Fruit fly (Drosophila melanogaster) whole organism, pupa: ENCODE measurements around the gene CG43251.
A peak's percentile ranks its signal among the peaks of the same experiment; 100 is the strongest.

ENCODE experiments used
- CG10348 ChIP-seq: fragments of 200-800 bp; sonication (Bioruptor generic); IDR thresholded peaks from 2 replicates; pipeline ENCODE4 v1.3.6; 2022; ENCODE audit warnings: missing biosample characterization, missing genetic modification characterization
- CG12605 ChIP-seq: fragments of 200-800 bp; sonication (Bioruptor generic); IDR thresholded peaks from 2 replicates; pipeline ENCODE4 v1.3.6; 2022; ENCODE audit warnings: missing biosample characterization, missing genetic modification characterization
- CG13204 ChIP-seq: fragments of 200-800 bp; sonication (Bioruptor generic); optimal IDR thresholded peaks from 2 replicates; lab custom pipeline; 2018; ENCODE audit warnings: missing biosample characterization, mild to moderate bottlenecking, missing genetic modification characterization, moderate library complexity
- CG14655 ChIP-seq: fragments of 200-800 bp; sonication (Bioruptor generic); optimal IDR thresholded peaks from 3 replicates; lab custom pipeline; 2017; ENCODE audit warnings: mild to moderate bottlenecking, missing biosample characterization, missing genetic modification reagents, missing genetic modification characterization
- CG15710 ChIP-seq: fragments of 200-800 bp; sonication (Bioruptor generic); optimal IDR thresholded peaks from 2 replicates; lab custom pipeline; 2018; ENCODE audit warnings: missing biosample characterization, mild to moderate bottlenecking, missing genetic modification characterization, moderate library complexity
- CG17806 ChIP-seq: fragments of 200-800 bp; sonication (Bioruptor generic); optimal IDR thresholded peaks from 2 replicates; lab custom pipeline; 2018; ENCODE audit warnings: missing biosample characterization, mild to moderate bottlenecking, missing genetic modification characterization, moderate library complexity
- CG32121 ChIP-seq: fragments of 200-800 bp; sonication (Bioruptor generic); IDR thresholded peaks from 2 replicates; pipeline ENCODE4 v1.3.6; 2022; ENCODE audit warnings: missing biosample characterization, missing genetic modification characterization
- CG34367 ChIP-seq: fragments of 200-800 bp; sonication (Bioruptor generic); optimal IDR thresholded peaks from 2 replicates; lab custom pipeline; 2018; ENCODE audit warnings: missing biosample characterization, mild to moderate bottlenecking, missing genetic modification characterization
- CG4496 ChIP-seq: fragments of 200-800 bp; sonication (Bioruptor generic); IDR thresholded peaks from 3 replicates; pipeline ENCODE4 v1.3.6; 2022; ENCODE audit warnings: missing biosample characterization, missing genetic modification characterization
- CG8159 ChIP-seq: fragments of 200-800 bp; sonication (Bioruptor generic); optimal IDR thresholded peaks from 3 replicates; lab custom pipeline; 2018; ENCODE audit warnings: missing biosample characterization, mild to moderate bottlenecking, missing genetic modification characterization, moderate library complexity
- CG8301 ChIP-seq: fragments of 200-800 bp; sonication (Bioruptor generic); optimal IDR thresholded peaks from 2 replicates; lab custom pipeline; 2018; ENCODE audit warnings: missing biosample characterization, mild to moderate bottlenecking, missing genetic modification characterization
- CG9948 ChIP-seq: fragments of 200-800 bp; sonication (Bioruptor generic); optimal IDR thresholded peaks from 2 replicates; lab custom pipeline; 2018; ENCODE audit warnings: missing biosample characterization, mild to moderate bottlenecking, missing genetic modification characterization, moderate library complexity
- D1 ChIP-seq: fragments of 200-800 bp; sonication (Bioruptor generic); optimal IDR thresholded peaks from 2 replicates; lab custom pipeline; 2018; ENCODE audit warnings: missing biosample characterization, mild to moderate bottlenecking, missing genetic modification characterization, moderate library complexity
- EcR ChIP-seq: fragments of 200-800 bp; sonication (Bioruptor generic); optimal IDR thresholded peaks from 3 replicates; lab custom pipeline; 2019; ENCODE audit warnings: missing biosample characterization, missing genetic modification characterization, mild to moderate bottlenecking, moderate library complexity, missing genetic modification reagents
- Ets98B ChIP-seq: fragments of 200-800 bp; sonication (Bioruptor generic); IDR thresholded peaks from 2 replicates; pipeline ENCODE4 v1.3.6; 2022; ENCODE audit warnings: missing biosample characterization, missing genetic modification characterization
- Pif1A ChIP-seq: fragments of 200-800 bp; sonication (Bioruptor generic); optimal IDR thresholded peaks from 3 replicates; lab custom pipeline; 2016; ENCODE audit warnings: missing biosample characterization, missing genetic modification characterization
- Pif1B ChIP-seq: fragments of 200-800 bp; sonication (Bioruptor generic); optimal IDR thresholded peaks from 3 replicates; lab custom pipeline; 2016; ENCODE audit warnings: missing biosample characterization, missing genetic modification characterization
- Snoo ChIP-seq: fragments of 200-800 bp; sonication (Bioruptor generic); optimal IDR thresholded peaks from 3 replicates; lab custom pipeline; 2017; ENCODE audit warnings: missing biosample characterization, mild to moderate bottlenecking, missing genetic modification characterization, inconsistent platforms
- fd96Ca ChIP-seq: fragments of 200-800 bp; sonication (Bioruptor generic); IDR thresholded peaks from 3 replicates; pipeline ENCODE4 v1.3.6; 2022; ENCODE audit warnings: missing biosample characterization, missing genetic modification characterization
- gl ChIP-seq: fragments of 200-800 bp; sonication (Bioruptor generic); optimal IDR thresholded peaks from 2 replicates; lab custom pipeline; 2018; ENCODE audit warnings: missing biosample characterization, mild to moderate bottlenecking, missing genetic modification characterization
- rn ChIP-seq: fragments of 200-800 bp; sonication (Bioruptor generic); IDR thresholded peaks from 2 replicates; pipeline ENCODE4 v1.3.6; 2022; ENCODE audit warnings: missing biosample characterization, missing genetic modification characterization

The CG43251 gene

dm6 chr3L:20785742-20786427 lies 27.2 kb downstream of the CG43251 start, which contains the start of gene Pcif1:
Gene Pcif1 (minus strand): TSS chr3L:20786197.
- TF ChIP-seq gl (tag; lab: Kevin White, UChicago) = no peak
- 0 out of 2 replicates have a peak, but pooled peaks have one; percentile 11 for TF ChIP-seq CG32121 (GFP tag; lab: Robert Waterston, UW)
- TF ChIP-seq Snoo (tag; lab: Kevin White, UChicago) = no peak
- no peak for TF ChIP-seq CG13204 (GFP tag; lab: Kevin White, UChicago)
- 0 out of 3 replicates have a peak, but pooled peaks have one; percentile 30 for TF ChIP-seq CG4496 (GFP tag; lab: Robert Waterston, UW)

dm6 chr3L:20787835-20788380 lies 29.2 kb downstream of the CG43251 start, which contains the start of gene CG11396:
Gene CG11396 (minus strand): TSS chr3L:20788137.
- peak; percentile 9 for TF ChIP-seq D1 (tag; lab: Kevin White, UChicago)
- TF ChIP-seq rn (GFP tag; lab: Robert Waterston, UW) = no peak

DNA sequence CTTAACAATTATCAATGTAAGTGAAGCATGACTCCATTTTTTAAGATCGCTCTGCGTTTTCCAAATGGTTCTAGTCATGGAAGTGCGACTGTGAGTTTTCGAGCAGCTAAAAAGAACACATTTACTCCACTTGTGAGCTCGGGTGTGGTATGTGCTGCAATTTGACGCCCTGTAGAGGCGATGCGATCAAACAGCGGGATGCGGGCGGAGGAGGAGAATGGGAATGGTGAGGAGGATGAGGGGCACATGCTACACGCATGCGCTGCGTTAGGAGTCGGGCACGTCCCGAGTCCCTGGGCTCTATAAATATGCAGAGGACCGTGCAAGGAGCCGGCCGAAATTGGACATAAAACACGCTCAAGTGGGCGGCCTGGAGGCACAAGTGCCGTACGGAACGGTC lies 30.6 kb downstream of the CG43251 start:
- no peak for TF ChIP-seq CG13204 (GFP tag; lab: Kevin White, UChicago)
- no peak for TF ChIP-seq CG17806 (tag; lab: Kevin White, UChicago)
- TF ChIP-seq Pif1A (GFP tag; lab: Kevin White, UChicago) = no peak
- no peak for TF ChIP-seq gl (tag; lab: Kevin White, UChicago)
- no peak for TF ChIP-seq CG8301
- TF ChIP-seq CG4496 (GFP tag; lab: Robert Waterston, UW) = no peak
- no peak for TF ChIP-seq Pif1B
- no peak for TF ChIP-seq CG10348 (GFP tag; lab: Robert Waterston, UW)
- TF ChIP-seq CG12605 = no peak
- TF ChIP-seq fd96Ca = no peak
- no peak for TF ChIP-seq CG14655 (GFP tag; lab: Kevin White, UChicago)
- no peak for TF ChIP-seq CG9948
- TF ChIP-seq Snoo (tag; lab: Kevin White, UChicago) = no peak
- no peak for TF ChIP-seq CG8159 (tag; lab: Kevin White, UChicago)
- no peak for TF ChIP-seq D1 (tag; lab: Kevin White, UChicago)
- TF ChIP-seq EcR (GFP tag; lab: Kevin White, UChicago) = no peak

dm6 chr3L:20792693-20793092 lies 34.0 kb downstream of the CG43251 start, which contains the start of gene Six4:
Gene Six4 (minus strand): TSS chr3L:20792777.
- TF ChIP-seq gl (tag; lab: Kevin White, UChicago) = no peak
- TF ChIP-seq CG34367 (tag; lab: Kevin White, UChicago) = no peak
- no peak for TF ChIP-seq D1 (tag; lab: Kevin White, UChicago)
- no peak for TF ChIP-seq rn (GFP tag; lab: Robert Waterston, UW)
- TF ChIP-seq CG32121 (GFP tag; lab: Robert Waterston, UW) = no peak
- TF ChIP-seq CG13204 (GFP tag; lab: Kevin White, UChicago) = no peak
- no peak for TF ChIP-seq CG4496 (GFP tag; lab: Robert Waterston, UW)
- TF ChIP-seq CG15710 (tag; lab: Kevin White, UChicago) = no peak
- TF ChIP-seq CG8159 (tag; lab: Kevin White, UChicago) = no peak
- TF ChIP-seq, all 21 proteins: peak for 0

DNA sequence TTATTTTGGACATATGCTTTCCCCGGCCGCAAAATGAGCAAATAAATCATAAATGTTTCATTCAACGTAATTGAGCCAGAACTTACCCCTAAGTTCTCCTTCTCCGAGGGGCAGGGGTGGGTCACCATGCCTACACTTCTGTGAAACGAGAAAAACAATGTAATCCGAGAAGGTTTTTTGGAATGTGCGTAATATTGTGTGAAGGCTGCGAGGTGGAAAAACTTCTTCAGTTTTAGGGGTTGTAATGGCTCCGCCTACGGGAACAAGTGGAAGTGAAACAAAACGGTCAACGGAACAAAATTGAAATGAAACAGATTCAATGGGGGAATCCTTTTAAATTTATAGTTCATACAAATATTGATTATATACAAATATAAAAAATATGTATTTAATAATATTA lies 38.1 kb downstream of the CG43251 start:
- TF ChIP-seq CG17806 (tag; lab: Kevin White, UChicago) = no peak
- TF ChIP-seq CG4496 (GFP tag; lab: Robert Waterston, UW) = no peak
- no peak for TF ChIP-seq EcR (GFP tag; lab: Kevin White, UChicago)
- no peak for TF ChIP-seq CG10348 (GFP tag; lab: Robert Waterston, UW)
- no peak for TF ChIP-seq fd96Ca
- TF ChIP-seq Ets98B (GFP tag; lab: Robert Waterston, UW) = no peak
- no peak for TF ChIP-seq Snoo (tag; lab: Kevin White, UChicago)
- no peak for TF ChIP-seq CG34367 (tag; lab: Kevin White, UChicago)
- no peak for TF ChIP-seq CG14655 (GFP tag; lab: Kevin White, UChicago)
- no peak for TF ChIP-seq Pif1A (GFP tag; lab: Kevin White, UChicago)
- no peak for TF ChIP-seq gl (tag; lab: Kevin White, UChicago)
- no peak for TF ChIP-seq CG9948
- no peak for TF ChIP-seq rn (GFP tag; lab: Robert Waterston, UW)
- TF ChIP-seq CG15710 (tag; lab: Kevin White, UChicago) = no peak
- no peak for TF ChIP-seq CG13204 (GFP tag; lab: Kevin White, UChicago)
- no peak for TF ChIP-seq CG32121 (GFP tag; lab: Robert Waterston, UW)
- TF ChIP-seq D1 (tag; lab: Kevin White, UChicago) = no peak
- no peak for TF ChIP-seq CG12605
- no peak for TF ChIP-seq CG8301
- no peak for TF ChIP-seq CG8159 (tag; lab: Kevin White, UChicago)

dm6 chr3L:20797379-20797778 lies 38.7 kb downstream of the CG43251 start:
- no peak for TF ChIP-seq rn (GFP tag; lab: Robert Waterston, UW)
- no peak for TF ChIP-seq Ets98B (GFP tag; lab: Robert Waterston, UW)
- TF ChIP-seq EcR (GFP tag; lab: Kevin White, UChicago) = no peak
- TF ChIP-seq D1 (tag; lab: Kevin White, UChicago) = no peak
- TF ChIP-seq CG9948 = no peak
- TF ChIP-seq CG13204 (GFP tag; lab: Kevin White, UChicago) = no peak
- no peak for TF ChIP-seq CG10348 (GFP tag; lab: Robert Waterston, UW)
- TF ChIP-seq CG12605 = no peak
- TF ChIP-seq CG14655 (GFP tag; lab: Kevin White, UChicago) = no peak
- no peak for TF ChIP-seq CG34367 (tag; lab: Kevin White, UChicago)
- TF ChIP-seq fd96Ca = no peak
- no peak for TF ChIP-seq gl (tag; lab: Kevin White, UChicago)
- TF ChIP-seq CG4496 (GFP tag; lab: Robert Waterston, UW) = no peak
- no peak for TF ChIP-seq Snoo (tag; lab: Kevin White, UChicago)
- no peak for TF ChIP-seq CG32121 (GFP tag; lab: Robert Waterston, UW)
- no peak for TF ChIP-seq Pif1A (GFP tag; lab: Kevin White, UChicago)
- TF ChIP-seq Pif1B = no peak
